Fruit fly (Drosophila melanogaster) whole organism, embryonic: ENCODE measurements around the gene Eip63E.

Source experiments
- Bteb2 ChIP-seq: fragments of 200-800 bp; sonication (Bioruptor generic); optimal IDR thresholded peaks from 2 replicates; lab custom pipeline; 2016; ENCODE audit warnings: missing biosample characterization, missing genetic modification characterization
- CG14441 ChIP-seq: fragments of 200-800 bp; sonication (Bioruptor generic); IDR thresholded peaks from 2 replicates; pipeline ENCODE4 v1.3.6; 2022; ENCODE audit warnings: missing biosample characterization, missing genetic modification characterization
- CG4730 ChIP-seq: fragments of 200-800 bp; sonication (Bioruptor generic); IDR thresholded peaks from 2 replicates; pipeline ENCODE4 v1.3.6; 2022; ENCODE audit warnings: missing biosample characterization, missing genetic modification characterization
- Lpt ChIP-seq: fragments of >200 bp; optimal IDR thresholded peaks from 2 replicates; lab custom pipeline; 2018; ENCODE audit warnings: missing biosample characterization, missing genetic modification characterization
- Sox100B ChIP-seq: fragments of 200-800 bp; sonication (Bioruptor generic); optimal IDR thresholded peaks from 3 replicates; lab custom pipeline; 2018; ENCODE audit warnings: missing biosample characterization, mild to moderate bottlenecking, missing genetic modification characterization
- mld ChIP-seq: fragments of 200-800 bp; sonication (Bioruptor generic); IDR thresholded peaks from 3 replicates; pipeline ENCODE4 v1.3.6; 2022; ENCODE audit warnings: missing biosample characterization, missing genetic modification characterization; ENCODE audit not compliant: partially characterized antibody
- psq ChIP-seq: fragments of 200-800 bp; sonication (Bioruptor generic); optimal IDR thresholded peaks from 2 replicates; lab custom pipeline; 2017; ENCODE audit warnings: missing biosample characterization, missing genetic modification characterization

- TF ChIP-seq psq (no peak), Bteb2 (GFP tag; lab: Kevin White, UChicago) (no peak), mld (GFP tag; lab: Robert Waterston, UW) (no peak), Lpt (no peak), Sox100B (GFP tag; lab: Kevin White, UChicago) (no peak), CG14441 (GFP tag; lab: Robert Waterston, UW) (no peak), CG4730 (GFP tag; lab: Robert Waterston, UW) (no peak)
Measured at dm6 chr3L:3560568-3560967, 45.0 kb downstream of the Eip63E start.
